Worm (Caenorhabditis elegans): ENCODE results near the gene T13C5.6.

T13C5.6 gene

DNA sequence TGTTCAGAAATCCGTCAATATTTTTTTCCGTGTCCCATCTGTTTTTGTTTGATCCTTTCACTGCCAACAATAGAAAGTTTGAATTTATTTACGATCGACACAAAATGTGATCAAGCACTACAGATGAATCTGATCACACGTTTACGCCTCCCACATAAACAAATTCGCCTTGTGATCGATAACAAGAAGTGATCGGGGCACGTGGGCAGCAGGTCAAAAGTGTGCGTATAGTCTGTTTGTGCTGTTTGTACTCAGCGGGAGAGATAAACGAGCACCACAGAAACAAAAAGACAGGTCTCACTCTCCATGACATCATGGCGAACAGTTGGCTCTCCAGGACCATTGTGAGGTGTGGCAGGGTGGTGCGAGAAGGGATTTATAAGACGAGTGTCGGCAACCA lies 48.1 kb upstream of the T13C5.6 start:
- no peak for TF ChIP-seq drap-1 (GFP tag; optimal IDR thresholded peaks at IDR 0.05)
- peak; percentile 29 for TF ChIP-seq mep-1 (tag; optimal IDR thresholded peaks at IDR 0.05)
- peak; percentile 90 for TF ChIP-seq hlh-1 (tag; optimal IDR thresholded peaks at IDR 0.05)
- TF ChIP-seq unc-62 (GFP tag; optimal IDR thresholded peaks at IDR 0.05) = peak; percentile 47
- TF ChIP-seq unc-120 (tag; optimal IDR thresholded peaks at IDR 0.05; ENCODE audit: poor library complexity, severe bottlenecking) = peak; percentile 30
- peak; percentile 36 for TF ChIP-seq ceh-39 (tag; optimal IDR thresholded peaks at IDR 0.05)
- TF ChIP-seq tbx-8 (GFP tag; optimal IDR thresholded peaks at IDR 0.05) = no peak
- no peak for TF ChIP-seq ceh-83 (GFP tag; optimal IDR thresholded peaks at IDR 0.05)
- TF ChIP-seq nhr-2 (tag; optimal IDR thresholded peaks at IDR 0.05) = peak; percentile 84
- no peak for TF ChIP-seq nhr-237 (tag; optimal IDR thresholded peaks at IDR 0.05)
- no peak for TF ChIP-seq zip-8 (tag; optimal IDR thresholded peaks at IDR 0.05)
- peak; percentile 81 for TF ChIP-seq cnd-1 (tag; optimal IDR thresholded peaks at IDR 0.05)
- no peak for TF ChIP-seq bed-3 (GFP tag; optimal IDR thresholded peaks at IDR 0.05)
- no peak for TF ChIP-seq snpc-4 (tag; optimal IDR thresholded peaks at IDR 0.05)

DNA sequence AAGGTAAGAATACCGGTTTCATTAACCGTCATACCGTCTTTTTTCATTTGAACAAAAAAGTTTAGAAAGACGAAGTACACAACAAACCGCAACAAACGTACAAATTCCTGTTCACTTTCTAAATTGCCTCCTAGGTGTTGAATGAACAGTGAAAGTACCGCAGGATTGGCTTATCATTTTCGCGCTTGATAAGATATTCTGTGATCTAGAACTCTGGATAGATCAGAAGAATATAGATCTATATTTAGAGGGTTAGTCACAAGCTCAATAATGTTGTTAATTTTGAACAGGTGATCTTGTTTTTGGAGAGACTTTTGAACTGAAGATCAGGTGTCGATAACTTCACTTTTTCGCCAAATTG lies 47.2 kb upstream of the T13C5.6 start:
- TF ChIP-seq blmp-1 (tag; optimal IDR thresholded peaks at IDR 0.05) = peak; percentile 17
- no peak for TF ChIP-seq pha-4 (tag; optimal IDR thresholded peaks at IDR 0.05)

DNA sequence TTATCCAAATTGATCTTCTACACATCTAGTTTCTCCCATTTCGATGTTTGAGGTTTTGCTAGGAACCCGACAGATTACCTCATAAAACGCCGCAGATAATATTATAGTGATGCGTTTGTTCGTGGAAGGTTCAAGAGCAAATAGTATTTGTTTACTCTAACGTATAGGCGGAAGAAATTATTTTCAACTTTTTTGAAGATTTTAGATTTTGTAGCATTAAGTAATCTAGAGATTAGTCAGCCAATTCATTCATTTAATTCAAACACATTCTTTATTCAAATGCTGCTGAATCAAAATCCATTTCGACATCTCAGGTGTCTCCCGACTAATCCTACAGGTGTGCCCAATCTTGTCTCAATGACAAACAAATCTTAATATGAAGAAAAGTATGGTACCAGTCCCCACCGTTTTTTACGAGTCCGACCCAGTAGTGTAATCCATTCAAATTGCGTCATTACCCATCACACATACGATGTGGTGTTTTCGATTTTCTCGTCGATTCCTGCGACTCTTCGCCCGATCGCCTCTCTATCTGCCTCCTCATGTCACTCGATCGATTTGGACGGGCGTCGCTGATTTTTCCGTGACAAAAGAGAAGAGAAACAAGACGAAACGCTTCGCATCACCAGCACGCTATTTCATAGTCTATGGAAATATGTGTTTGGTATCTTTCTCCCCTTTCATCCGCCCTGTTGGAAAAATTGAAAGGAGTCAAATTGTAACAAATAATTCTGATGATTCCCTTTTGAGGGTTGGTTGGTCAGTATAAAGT lies 46.6 kb upstream of the T13C5.6 start:
- no peak for TF ChIP-seq nhr-2 (tag; optimal IDR thresholded peaks at IDR 0.05)
- no peak for TF ChIP-seq snpc-4 (tag; optimal IDR thresholded peaks at IDR 0.05)
- TF ChIP-seq hlh-1 (tag; optimal IDR thresholded peaks at IDR 0.05) = peak; percentile 28
- no peak for TF ChIP-seq ces-1 (GFP tag; optimal IDR thresholded peaks at IDR 0.05)
- peak; percentile 75 for TF ChIP-seq zip-8 (tag; optimal IDR thresholded peaks at IDR 0.05)
- peak; percentile 8 for TF ChIP-seq mls-2 (tag; optimal IDR thresholded peaks at IDR 0.05)
- peak; percentile 21 for TF ChIP-seq lsy-2 (tag; optimal IDR thresholded peaks at IDR 0.05)
- TF ChIP-seq sem-2 (GFP tag; optimal IDR thresholded peaks at IDR 0.05) = no peak
- TF ChIP-seq bed-3 (GFP tag; optimal IDR thresholded peaks at IDR 0.05) = no peak
- no peak for TF ChIP-seq M03D4.4 (tag; optimal IDR thresholded peaks at IDR 0.05)
- peak; percentile 45 for TF ChIP-seq unc-120 (tag; optimal IDR thresholded peaks at IDR 0.05; ENCODE audit: poor library complexity, severe bottlenecking)
- peak; percentile 45 for TF ChIP-seq ceh-83 (GFP tag; optimal IDR thresholded peaks at IDR 0.05)
- no peak for TF ChIP-seq lin-13 (tag; optimal IDR thresholded peaks at IDR 0.05)
- peak; percentile 12 for TF ChIP-seq cnd-1 (tag; optimal IDR thresholded peaks at IDR 0.05)
- no peak for TF ChIP-seq elt-1 (tag; optimal IDR thresholded peaks at IDR 0.05; ENCODE audit: borderline replicate concordance, insufficient read depth)
- TF ChIP-seq ham-2 (GFP tag; optimal IDR thresholded peaks at IDR 0.05) = peak; percentile 24
- no peak for TF ChIP-seq unc-39 (tag; optimal IDR thresholded peaks at IDR 0.05)
- no peak for TF ChIP-seq nhr-76 (tag; optimal IDR thresholded peaks at IDR 0.05)
- TF ChIP-seq unc-62 (GFP tag; optimal IDR thresholded peaks at IDR 0.05) = peak; percentile 86
- no peak for TF ChIP-seq ztf-11 (tag; optimal IDR thresholded peaks at IDR 0.05)

DNA sequence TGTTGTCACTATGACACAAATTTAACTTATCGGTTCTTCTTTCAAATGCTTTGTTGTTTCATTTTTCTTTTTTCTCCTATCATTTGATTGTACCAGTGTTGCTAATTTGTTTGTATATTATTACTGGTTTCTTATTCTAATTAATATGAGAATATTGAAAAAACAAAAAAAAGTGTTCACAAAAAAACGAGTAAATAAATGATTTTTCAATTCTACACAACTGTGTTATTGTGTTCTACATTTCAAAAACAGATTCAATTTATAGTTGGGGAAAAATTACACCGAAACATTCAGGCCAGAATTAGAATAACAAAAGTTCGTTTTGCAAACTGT lies 46.0 kb upstream of the T13C5.6 start:
- no peak for TF ChIP-seq hlh-1 (tag; optimal IDR thresholded peaks at IDR 0.05)
- TF ChIP-seq nhr-12 (tag; optimal IDR thresholded peaks at IDR 0.05) = no peak
- TF ChIP-seq pha-4 (tag; optimal IDR thresholded peaks at IDR 0.05) = no peak

DNA sequence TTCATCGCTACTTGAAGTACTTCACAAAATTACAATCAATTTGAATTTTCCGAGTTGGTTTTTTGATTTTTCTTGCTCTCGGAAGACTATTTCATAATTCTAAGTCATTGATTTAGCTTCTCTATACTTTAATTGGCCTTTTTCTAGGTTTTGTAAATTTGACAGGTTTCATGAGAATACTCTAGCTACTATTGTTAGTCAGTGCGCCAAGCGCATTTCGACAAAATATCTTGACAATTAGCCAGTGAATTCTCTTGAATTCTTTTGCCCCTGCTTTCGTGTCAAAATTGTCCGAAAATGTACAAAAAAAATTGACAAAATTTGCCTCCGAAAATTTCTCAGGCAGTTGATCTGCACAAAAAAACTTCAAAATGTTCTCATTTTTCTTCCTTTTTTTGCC lies 45.7 kb upstream of the T13C5.6 start:
- TF ChIP-seq ztf-11 (tag; optimal IDR thresholded peaks at IDR 0.05) (no peak), nhr-237 (tag; optimal IDR thresholded peaks at IDR 0.05) (no peak), nhr-28 (tag; optimal IDR thresholded peaks at IDR 0.05) (no peak), ces-1 (GFP tag; optimal IDR thresholded peaks at IDR 0.05) (no peak), tbx-8 (GFP tag; optimal IDR thresholded peaks at IDR 0.05) (no peak), nhr-12 (tag; optimal IDR thresholded peaks at IDR 0.05) (no peak), unc-62 (GFP tag; optimal IDR thresholded peaks at IDR 0.05) (no peak), bed-3 (GFP tag; optimal IDR thresholded peaks at IDR 0.05) (no peak), pha-4 (tag; optimal IDR thresholded peaks at IDR 0.05) (no peak), mls-2 (tag; optimal IDR thresholded peaks at IDR 0.05) (no peak), unc-39 (tag; optimal IDR thresholded peaks at IDR 0.05) (no peak), blmp-1 (tag; optimal IDR thresholded peaks at IDR 0.05) (no peak), drap-1 (GFP tag; optimal IDR thresholded peaks at IDR 0.05) (no peak), lsy-2 (tag; optimal IDR thresholded peaks at IDR 0.05) (no peak), M03D4.4 (tag; optimal IDR thresholded peaks at IDR 0.05) (no peak), unc-120 (tag; optimal IDR thresholded peaks at IDR 0.05; ENCODE audit: poor library complexity, severe bottlenecking) (no peak), sptf-1 (tag; optimal IDR thresholded peaks at IDR 0.05) (no peak), ceh-39 (tag; optimal IDR thresholded peaks at IDR 0.05) (no peak), nhr-2 (tag; optimal IDR thresholded peaks at IDR 0.05) (no peak), ceh-83 (GFP tag; optimal IDR thresholded peaks at IDR 0.05) (no peak)
